Fruit fly (Drosophila melanogaster) whole organism, embryonic: ENCODE results near the gene CG33299.

ENCODE experiments used
- Awh ChIP-seq: fragments of 200-800 bp; sonication (Bioruptor generic); IDR thresholded peaks from 2 replicates; pipeline ENCODE4, ENCODE4 v1.3.6; 2022; ENCODE audit warnings: missing biosample characterization, missing genetic modification characterization
- C15 ChIP-seq: fragments of 200-800 bp; sonication (Bioruptor generic); IDR thresholded peaks from 3 replicates; pipeline ENCODE4 v1.3.6; 2022; ENCODE audit warnings: missing biosample characterization, missing genetic modification characterization
- CG10462 ChIP-seq: fragments of 200-800 bp; sonication (Bioruptor generic); optimal IDR thresholded peaks from 2 replicates; lab custom pipeline; 2016; ENCODE audit warnings: missing biosample characterization, missing genetic modification characterization
- CG13287 ChIP-seq: fragments of 200-800 bp; sonication (Bioruptor generic); IDR thresholded peaks from 2 replicates; pipeline ENCODE4 v1.3.6; 2022; ENCODE audit warnings: missing biosample characterization, missing genetic modification characterization; ENCODE audit not compliant: partially characterized antibody
- CG13894 ChIP-seq: fragments of 200-800 bp; sonication (Bioruptor generic); optimal IDR thresholded peaks from 3 replicates; lab custom pipeline; 2018; ENCODE audit warnings: missing biosample characterization, mild to moderate bottlenecking, missing genetic modification characterization, moderate library complexity
- CG14667 ChIP-seq: fragments of 200-800 bp; sonication (Bioruptor generic); IDR thresholded peaks from 2 replicates; pipeline ENCODE4 v1.3.6; 2022; ENCODE audit warnings: missing biosample characterization, missing genetic modification characterization
- CG14965 ChIP-seq: fragments of 200-800 bp; sonication (Bioruptor generic); optimal IDR thresholded peaks from 2 replicates; lab custom pipeline; 2016; ENCODE audit warnings: missing biosample characterization, missing genetic modification characterization, borderline replicate concordance
- CG15073 ChIP-seq: fragments of 200-800 bp; sonication (Bioruptor generic); optimal IDR thresholded peaks from 2 replicates; lab custom pipeline; 2016; ENCODE audit warnings: missing biosample characterization, missing genetic modification characterization
- CG1529 ChIP-seq: fragments of 200-800 bp; sonication (Bioruptor generic); optimal IDR thresholded peaks from 3 replicates; lab custom pipeline; 2018; ENCODE audit warnings: missing biosample characterization, missing genetic modification characterization
- CG15479 ChIP-seq: fragments of 200-800 bp; sonication (Bioruptor generic); optimal IDR thresholded peaks from 3 replicates; lab custom pipeline; 2019; ENCODE audit warnings: missing biosample characterization, mild to moderate bottlenecking, missing genetic modification characterization, moderate library complexity
- CG1603 ChIP-seq: fragments of 200-800 bp; sonication (Bioruptor generic); optimal IDR thresholded peaks from 2 replicates; lab custom pipeline; 2019; ENCODE audit warnings: missing biosample characterization, mild to moderate bottlenecking, missing genetic modification characterization, moderate library complexity
- CG17328 ChIP-seq: fragments of 200-800 bp; sonication (Bioruptor generic); IDR thresholded peaks from 2 replicates; pipeline ENCODE4 v1.3.6; 2022; ENCODE audit warnings: missing biosample characterization, missing genetic modification characterization
- CG17802 ChIP-seq: fragments of 200-800 bp; sonication (Bioruptor generic); optimal IDR thresholded peaks from 2 replicates; lab custom pipeline; 2018; ENCODE audit warnings: missing biosample characterization, mild to moderate bottlenecking, missing genetic modification characterization, moderate library complexity
- CG17829 ChIP-seq: fragments of 200-800 bp; optimal IDR thresholded peaks from 2 replicates; lab custom pipeline; 2019; ENCODE audit warnings: missing biosample characterization, mild to moderate bottlenecking, missing genetic modification characterization, moderate library complexity
- CG18262 ChIP-seq: fragments of 200-800 bp; optimal IDR thresholded peaks from 3 replicates; lab custom pipeline; 2019; ENCODE audit warnings: missing biosample characterization, mild to moderate bottlenecking, missing genetic modification characterization, moderate library complexity
- CG2202 ChIP-seq: fragments of 200-800 bp; sonication (Bioruptor generic); optimal IDR thresholded peaks from 2 replicates; lab custom pipeline; 2018; ENCODE audit warnings: missing biosample characterization, mild to moderate bottlenecking, missing genetic modification characterization
- CG3995 ChIP-seq: fragments of 200-800 bp; sonication (Bioruptor generic); optimal IDR thresholded peaks from 3 replicates; lab custom pipeline; 2016; ENCODE audit warnings: missing biosample characterization, missing genetic modification characterization
- CG42726 ChIP-seq: fragments of 200-800 bp; sonication (Bioruptor generic); IDR thresholded peaks from 2 replicates; pipeline ENCODE4 v1.3.6; 2022; ENCODE audit warnings: missing biosample characterization, missing genetic modification characterization; ENCODE audit not compliant: partially characterized antibody
- CG4404 ChIP-seq: fragments of 200-800 bp; sonication (Bioruptor generic); IDR thresholded peaks from 2 replicates; pipeline ENCODE4 v1.3.6; 2022; ENCODE audit warnings: missing biosample characterization, missing genetic modification characterization
- CG4730 ChIP-seq: fragments of 200-800 bp; sonication (Bioruptor generic); IDR thresholded peaks from 2 replicates; pipeline ENCODE4 v1.3.6; 2022; ENCODE audit warnings: missing biosample characterization, missing genetic modification characterization
- CG6175 ChIP-seq: fragments of 200-800 bp; sonication (Bioruptor generic); IDR thresholded peaks from 3 replicates; pipeline ENCODE4 v1.3.6; 2022; ENCODE audit warnings: missing biosample characterization, missing genetic modification characterization
- CG7271 ChIP-seq: fragments of 200-800 bp; sonication (Bioruptor generic); optimal IDR thresholded peaks from 2 replicates; lab custom pipeline; 2018; ENCODE audit warnings: missing biosample characterization, mild to moderate bottlenecking, missing genetic modification characterization, moderate library complexity
- CG8290 ChIP-seq, 3 experiments: fragments of 200-800 bp; sonication (Bioruptor generic); optimal IDR thresholded peaks; 2 replicates each; lab custom pipeline; 2016 to 2019; ENCODE audit warnings: missing biosample characterization in 3 of 3, missing genetic modification characterization in 3 of 3, mild to moderate bottlenecking in 2 of 3, moderate library complexity in 1 of 3
- CG9609 ChIP-seq: fragments of 200-800 bp; sonication (Bioruptor generic); optimal IDR thresholded peaks from 3 replicates; lab custom pipeline; 2016; ENCODE audit warnings: missing biosample characterization, missing genetic modification characterization
- Dad ChIP-seq: fragments of 200-800 bp; sonication (Bioruptor generic); optimal IDR thresholded peaks from 3 replicates; lab custom pipeline; 2016; ENCODE audit warnings: missing biosample characterization, missing genetic modification characterization
- Dip2 ChIP-seq: fragments of 200-800 bp; sonication (Bioruptor generic); IDR thresholded peaks from 2 replicates; pipeline ENCODE4 v1.3.6; 2022; ENCODE audit warnings: missing biosample characterization, missing genetic modification characterization
- HHEX ChIP-seq: fragments of 200-800 bp; sonication (Bioruptor generic); optimal IDR thresholded peaks from 3 replicates; lab custom pipeline; 2017; ENCODE audit warnings: missing biosample characterization, mild to moderate bottlenecking, missing genetic modification characterization, missing genetic modification reagents
- HLHmδ ChIP-seq: fragments of 200-800 bp; sonication (Bioruptor generic); optimal IDR thresholded peaks from 2 replicates; lab custom pipeline; 2018; ENCODE audit warnings: missing biosample characterization, mild to moderate bottlenecking, missing genetic modification characterization, moderate library complexity
- MTF-1 ChIP-seq: fragments of 200-800 bp; sonication (Bioruptor generic); optimal IDR thresholded peaks from 2 replicates; lab custom pipeline; 2018; ENCODE audit warnings: missing biosample characterization, mild to moderate bottlenecking, missing genetic modification characterization, borderline replicate concordance
- Med ChIP-seq: fragments of 200-800 bp; sonication (Bioruptor generic); peaks from one replicate; lab custom pipeline; 2016; ENCODE audit warnings: missing biosample characterization, missing genetic modification characterization, mild to moderate bottlenecking, inconsistent platforms, moderate library complexity
- Myb ChIP-seq: fragments of 200-800 bp; sonication (Bioruptor generic); optimal IDR thresholded peaks from 2 replicates; lab custom pipeline; 2016; ENCODE audit warnings: missing biosample characterization, missing genetic modification characterization
- NK7.1 ChIP-seq: fragments of 200-800 bp; sonication (Bioruptor generic); optimal IDR thresholded peaks from 3 replicates; lab custom pipeline; 2016; ENCODE audit warnings: missing biosample characterization, missing genetic modification characterization
- Six4 ChIP-seq: fragments of 200-800 bp; sonication (Bioruptor generic); optimal IDR thresholded peaks from 2 replicates; lab custom pipeline; 2016; ENCODE audit warnings: missing biosample characterization, missing genetic modification characterization
- Spps ChIP-seq: fragments of 200-800 bp; sonication (Bioruptor generic); optimal IDR thresholded peaks from 2 replicates; lab custom pipeline; 2018; ENCODE audit warnings: missing biosample characterization, mild to moderate bottlenecking, missing genetic modification characterization
- Stat92E ChIP-seq, 3 experiments: fragments of >200 bp in 2 of 3; fragments of 200-800 bp in 1 of 3; sonication (Bioruptor generic) in 1 of 3; optimal IDR thresholded peaks; 2 replicates each; lab custom pipeline; 2017 to 2019; ENCODE audit warnings: missing biosample characterization in 3 of 3, missing genetic modification characterization in 3 of 3, mild to moderate bottlenecking in 1 of 3, moderate library complexity in 1 of 3
- Tbp ChIP-seq: fragments of >200 bp; optimal IDR thresholded peaks from 2 replicates; lab custom pipeline; 2018; ENCODE audit warnings: missing biosample characterization, missing genetic modification characterization
- Vsx1 ChIP-seq: fragments of 200-800 bp; sonication (Bioruptor generic); optimal IDR thresholded peaks from 2 replicates; lab custom pipeline; 2017; ENCODE audit warnings: missing biosample characterization, mild to moderate bottlenecking, missing genetic modification characterization, missing genetic modification reagents
- ash1 ChIP-seq: fragments of 200-800 bp; sonication (Bioruptor generic); optimal IDR thresholded peaks from 2 replicates; lab custom pipeline; 2018; ENCODE audit warnings: missing biosample characterization, mild to moderate bottlenecking, missing genetic modification characterization
- chif ChIP-seq, 2 experiments: fragments of 200-800 bp; sonication (Bioruptor generic); optimal IDR thresholded peaks; 3 replicates each; lab custom pipeline; 2016; ENCODE audit warnings: missing biosample characterization in 2 of 2, missing genetic modification characterization in 2 of 2
- ftz-f1 ChIP-seq: fragments of 200-800 bp; sonication (Bioruptor generic); optimal IDR thresholded peaks from 2 replicates; lab custom pipeline; 2016; ENCODE audit warnings: missing biosample characterization, missing genetic modification characterization
- jumu ChIP-seq: fragments of 200-800 bp; sonication (Bioruptor generic); optimal IDR thresholded peaks from 3 replicates; lab custom pipeline; 2016; ENCODE audit warnings: missing biosample characterization, missing genetic modification characterization
- kay ChIP-seq: fragments of 200-800 bp; sonication (Bioruptor generic); optimal IDR thresholded peaks from 2 replicates; lab custom pipeline; 2016; ENCODE audit warnings: missing biosample characterization, missing genetic modification characterization
- mam ChIP-seq: fragments of 200-800 bp; sonication (Bioruptor generic); optimal IDR thresholded peaks from 3 replicates; lab custom pipeline; 2016; ENCODE audit warnings: missing biosample characterization, missing genetic modification characterization
- pita ChIP-seq: fragments of 200-800 bp; sonication (Bioruptor generic); optimal IDR thresholded peaks from 2 replicates; lab custom pipeline; 2017; ENCODE audit warnings: missing biosample characterization, mild to moderate bottlenecking, missing genetic modification characterization
- psq ChIP-seq: fragments of 200-800 bp; sonication (Bioruptor generic); optimal IDR thresholded peaks from 2 replicates; lab custom pipeline; 2017; ENCODE audit warnings: missing biosample characterization, missing genetic modification characterization
- repo ChIP-seq: fragments of 200-800 bp; sonication (Bioruptor generic); optimal IDR thresholded peaks from 2 replicates; lab custom pipeline; 2016; ENCODE audit warnings: missing biosample characterization, missing genetic modification characterization
- vnd ChIP-seq: fragments of 200-800 bp; sonication (Bioruptor generic); IDR thresholded peaks from 3 replicates; pipeline ENCODE4 v1.3.6; 2022; ENCODE audit warnings: missing biosample characterization, missing genetic modification characterization; ENCODE audit not compliant: partially characterized antibody
- vvl ChIP-seq: fragments of 200-800 bp; sonication (Bioruptor generic); IDR thresholded peaks from 2 replicates; pipeline ENCODE4 v1.3.6; 2022; ENCODE audit warnings: missing biosample characterization, missing genetic modification characterization
- wor ChIP-seq: fragments of 200-800 bp; sonication (Bioruptor generic); IDR thresholded peaks from 2 replicates; pipeline ENCODE4 v1.3.6; 2022; ENCODE audit warnings: missing biosample characterization, missing genetic modification characterization

CG33299 gene

dm6 chr2L:9625185-9625584 is 31.2 kb upstream of the CG33299 start, which contains the start of gene CG31882:
Gene CG31882, minus strand, starts transcription at chr2L:9625285.
- TF ChIP-seq CG4404 (GFP tag; lab: Robert Waterston, UW) (no peak), Tbp (GFP tag; lab: Kevin White, UChicago) (no peak), ash1 (GFP tag; lab: Kevin White, UChicago) (no peak), CG42726 (GFP tag; lab: Robert Waterston, UW) (no peak), Dip2 (GFP tag; lab: Robert Waterston, UW) (no peak), CG15073 (no peak), mam (GFP tag; lab: Kevin White, UChicago) (no peak), HHEX (GFP tag; lab: Kevin White, UChicago) (no peak), HLHmδ (GFP tag; lab: Kevin White, UChicago) (no peak), CG3995 (GFP tag; lab: Kevin White, UChicago) (no peak), Awh (GFP tag; lab: Robert Waterston, UW) (no peak), Med (GFP tag; lab: Kevin White, UChicago) (no peak), vvl (GFP tag; lab: Robert Waterston, UW) (no peak), Stat92E (GFP tag; optimal IDR thresholded peaks at IDR 0.05; lab: Kevin White, UChicago) (no peak), CG17829 (no peak), chif (GFP tag; optimal IDR thresholded peaks at IDR 0.05; lab: Kevin White, UChicago) (no peak)

dm6 chr2L:9633098-9633497 is 23.3 kb upstream of the CG33299 start:
- TF ChIP-seq Six4 (GFP tag; lab: Kevin White, UChicago) (peak; percentile 49), repo (GFP tag; lab: Kevin White, UChicago) (peak; percentile 25), kay (GFP tag; lab: Kevin White, UChicago) (peak; percentile 66), CG14667 (peak; percentile 26; the same call in 1 of the 2 replicates), vnd (GFP tag; lab: Robert Waterston, UW) (no peak), wor (GFP tag; lab: Robert Waterston, UW) (no peak), Vsx1 (GFP tag; lab: Kevin White, UChicago) (peak; percentile 67), CG15479 (GFP tag; lab: Kevin White, UChicago) (peak; percentile 40), CG9609 (GFP tag; lab: Kevin White, UChicago) (no peak), NK7.1 (GFP tag; lab: Kevin White, UChicago) (peak; percentile 71), CG10462 (GFP tag; lab: Kevin White, UChicago) (peak; percentile 25), CG7271 (tag; lab: Kevin White, UChicago) (peak; percentile 21), pita (GFP tag; lab: Kevin White, UChicago) (no peak), CG6175 (GFP tag; lab: Robert Waterston, UW) (0 out of 3 replicates have a peak, but pooled peaks have one; percentile 30), CG13287 (GFP tag; lab: Robert Waterston, UW) (no peak), CG8290 (GFP tag; optimal IDR thresholded peaks at IDR 0.05; lab: Kevin White, UChicago) (peak; percentile 62), CG8290 (tag; optimal IDR thresholded peaks at IDR 0.05; lab: Kevin White, UChicago) (peak in 1 of 2 experiments; percentile 49), CG4730 (GFP tag; lab: Robert Waterston, UW) (peak; percentile 45; the same call in 1 of the 2 replicates), CG17802 (tag; lab: Kevin White, UChicago) (peak; percentile 37), CG14965 (GFP tag; lab: Kevin White, UChicago) (peak; percentile 55), Spps (tag; lab: Kevin White, UChicago) (peak; percentile 63), CG2202 (tag; lab: Kevin White, UChicago) (peak; percentile 83), CG18262 (tag; lab: Kevin White, UChicago) (peak; percentile 63), CG13894 (tag; lab: Kevin White, UChicago) (no peak), psq (GFP tag; lab: Kevin White, UChicago) (no peak), Dad (GFP tag; lab: Kevin White, UChicago) (peak; percentile 18), C15 (GFP tag; lab: Robert Waterston, UW) (no peak), MTF-1 (GFP tag; lab: Kevin White, UChicago) (peak; percentile 85), ftz-f1 (GFP tag; lab: Kevin White, UChicago) (no peak), CG17328 (GFP tag; lab: Robert Waterston, UW) (peak; percentile 56; the same call in 1 of the 2 replicates), CG1603 (tag; lab: Kevin White, UChicago) (peak; percentile 74), jumu (GFP tag; lab: Kevin White, UChicago) (peak; percentile 43), CG1529 (GFP tag; lab: Kevin White, UChicago) (peak; percentile 41), Myb (GFP tag; lab: Kevin White, UChicago) (no peak)
